Worm (Caenorhabditis elegans): ENCODE data around the gene tag-278.
A peak's percentile ranks its signal among the peaks of the same experiment; 100 is the strongest.

Gene tag-278

ce11 chrX:3678507-3679175 lies 10.4 kb downstream of the tag-278 start, which contains the start of gene tag-52 (continued):
- TF ChIP-seq ztf-11 (tag; optimal IDR thresholded peaks at IDR 0.05): no peak
- no peak for TF ChIP-seq pha-4 (GFP tag; IDR thresholded peaks at IDR 0.05)
- no peak for TF ChIP-seq pha-4 (tag; optimal IDR thresholded peaks at IDR 0.05)
- no peak for TF ChIP-seq lim-7 (GFP tag; IDR thresholded peaks at IDR 0.05)
- TF ChIP-seq ama-1 (optimal IDR thresholded peaks at IDR 0.05): no peak
- TF ChIP-seq ceh-44 (GFP tag; IDR thresholded peaks at IDR 0.05): no peak
- peak; percentile 13 for TF ChIP-seq nhr-11 (tag; optimal IDR thresholded peaks at IDR 0.05)
- TF ChIP-seq hlh-11 (tag; optimal IDR thresholded peaks at IDR 0.05): peak; percentile 83
- TF ChIP-seq pqm-1 (tag; optimal IDR thresholded peaks at IDR 0.05): peak; percentile 9
- no peak for TF ChIP-seq lin-1 (GFP tag; IDR thresholded peaks at IDR 0.05)
- TF ChIP-seq dmd-6 (GFP tag; IDR thresholded peaks at IDR 0.05): peak; percentile 47; the same call in 1 of the 2 replicates
- TF ChIP-seq saeg-2 (GFP tag; IDR thresholded peaks at IDR 0.05): no peak
- no peak for TF ChIP-seq nhr-237 (tag; optimal IDR thresholded peaks at IDR 0.05)
- TF ChIP-seq cey-2 (tag; optimal IDR thresholded peaks at IDR 0.05; ENCODE audit: borderline replicate concordance, insufficient read depth): no peak
- no peak for TF ChIP-seq nhr-42 (GFP tag; IDR thresholded peaks at IDR 0.05)
- TF ChIP-seq mep-1 (tag; optimal IDR thresholded peaks at IDR 0.05): peak; percentile 60
- peak; percentile 74 for TF ChIP-seq mxl-3 (GFP tag; optimal IDR thresholded peaks at IDR 0.05)
- TF ChIP-seq ceh-32 (tag; optimal IDR thresholded peaks at IDR 0.05; ENCODE audit: poor library complexity): no peak
- TF ChIP-seq php-3 (GFP tag; IDR thresholded peaks at IDR 0.05): no peak
- TF ChIP-seq mdl-1 (tag; optimal IDR thresholded peaks at IDR 0.05): peak in 1 of 2 experiments; percentile 32
- TF ChIP-seq ces-1 (GFP tag; optimal IDR thresholded peaks at IDR 0.05): no peak
- peak in 1 of 2 experiments; percentile 32 for TF ChIP-seq hif-1 (tag; optimal IDR thresholded peaks at IDR 0.05)
- TF ChIP-seq dpl-1 (GFP tag; optimal IDR thresholded peaks at IDR 0.05): peak; percentile 35
- no peak for TF ChIP-seq zip-2 (tag; optimal IDR thresholded peaks at IDR 0.05)
- TF ChIP-seq nhr-48 (tag; optimal IDR thresholded peaks at IDR 0.05): no peak
- TF ChIP-seq dmd-9 (GFP tag; IDR thresholded peaks at IDR 0.05): no peak
- TF ChIP-seq fos-1 (tag; optimal IDR thresholded peaks at IDR 0.05): no peak
- TF ChIP-seq unc-39 (tag; optimal IDR thresholded peaks at IDR 0.05): no peak
- TF ChIP-seq lin-13 (GFP tag; optimal IDR thresholded peaks at IDR 0.05): no peak
- TF ChIP-seq Y105C5A.15 (GFP tag; IDR thresholded peaks at IDR 0.05): no peak
- no peak for TF ChIP-seq zfp-3 (GFP tag; conservative IDR thresholded peaks at IDR 0.05)
- TF ChIP-seq ZK546.5 (tag; optimal IDR thresholded peaks at IDR 0.05): no peak
- TF ChIP-seq unc-62 (GFP tag; optimal IDR thresholded peaks at IDR 0.05 in 1 of 2): peak in 1 of 2 experiments; percentile 82
- TF ChIP-seq unc-62 (tag; optimal IDR thresholded peaks at IDR 0.05): no peak
- peak; percentile 84 for TF ChIP-seq nhr-28 (tag; optimal IDR thresholded peaks at IDR 0.05)
- no peak for TF ChIP-seq Y5F2A.4 (GFP tag; optimal IDR thresholded peaks at IDR 0.05)
- TF ChIP-seq nhr-10 (tag; optimal IDR thresholded peaks at IDR 0.05): no peak
- TF ChIP-seq jun-1 (tag; optimal IDR thresholded peaks at IDR 0.05): no peak
- TF ChIP-seq zag-1 (tag; optimal IDR thresholded peaks at IDR 0.05): no peak
- TF ChIP-seq T26A8.4 (GFP tag; IDR thresholded peaks at IDR 0.05): no peak
- TF ChIP-seq nhr-111 (GFP tag; optimal IDR thresholded peaks at IDR 0.05): no peak
- TF ChIP-seq ceh-28 (tag; optimal IDR thresholded peaks at IDR 0.05): no peak
- TF ChIP-seq dmd-8 (GFP tag; IDR thresholded peaks at IDR 0.05): no peak
- TF ChIP-seq F10B5.3 (tag; optimal IDR thresholded peaks at IDR 0.05): no peak
- TF ChIP-seq arid-1 (GFP tag; conservative IDR thresholded peaks at IDR 0.05): no peak
- TF ChIP-seq lin-39 (tag; optimal IDR thresholded peaks at IDR 0.05): no peak
- TF ChIP-seq R02D3.7 (tag; optimal IDR thresholded peaks at IDR 0.05): no peak
- TF ChIP-seq dve-1 (tag; optimal IDR thresholded peaks at IDR 0.05; ENCODE audit: insufficient read depth): peak; percentile 51
